Worm (Caenorhabditis elegans) whole organism, L3 larva: ENCODE data around the gene aco-2.

Source experiments
- aly-2 ChIP-seq: fragments of 150-350 bp; optimal IDR thresholded peaks from 2 replicates; lab custom pipeline; 2014; ENCODE audit warnings: missing biosample characterization, missing genetic modification characterization
- ama-1 ChIP-seq: fragments of 150-350 bp; optimal IDR thresholded peaks from 2 replicates; lab custom pipeline; 2018
- ceh-9 ChIP-seq: sonication (generic microtip); optimal IDR thresholded peaks from 2 replicates; lab custom pipeline; 2018; ENCODE audit warnings: missing biosample characterization, missing genetic modification characterization
- egl-27 ChIP-seq: sonication (generic microtip); optimal IDR thresholded peaks from 4 replicates; lab custom pipeline; 2017; ENCODE audit warnings: missing biosample characterization, missing genetic modification reagents, missing genetic modification characterization
- elt-2 ChIP-seq: sonication (generic microtip); optimal IDR thresholded peaks from 2 replicates; lab custom pipeline; 2016; ENCODE audit warnings: missing genetic modification reagents, mild to moderate bottlenecking, missing genetic modification characterization, missing compliant biosample characterization
- elt-3 ChIP-seq, 3 experiments: fragments of 150-350 bp in 1 of 3; sonication (generic microtip) in 2 of 3; optimal IDR thresholded peaks; 2 replicates in 2 of 3; 4 replicates in 1 of 3; lab custom pipeline; 2014 to 2017; ENCODE audit warnings: missing biosample characterization in 3 of 3, missing genetic modification characterization in 3 of 3
- fkh-10 ChIP-seq: sonication (generic microtip); optimal IDR thresholded peaks from 2 replicates; lab custom pipeline; 2017; ENCODE audit warnings: missing biosample characterization, missing genetic modification reagents, missing genetic modification characterization
- lin-39 ChIP-seq: fragments of 150-350 bp; optimal IDR thresholded peaks from 2 replicates; lab custom pipeline; 2018; ENCODE audit warnings: missing biosample characterization, missing genetic modification reagents, missing genetic modification characterization
- nhr-11 ChIP-seq: fragments of 150-350 bp; optimal IDR thresholded peaks from 2 replicates; lab custom pipeline; 2014; ENCODE audit warnings: missing biosample characterization, missing genetic modification characterization
- nhr-76 ChIP-seq: fragments of 150-350 bp; sonication (generic microtip); optimal IDR thresholded peaks from 5 replicates; lab custom pipeline; 2014; ENCODE audit warnings: missing biosample characterization, missing genetic modification characterization
- pha-4 ChIP-seq: fragments of 150-350 bp; optimal IDR thresholded peaks from 2 replicates; lab custom pipeline; 2014; ENCODE audit warnings: missing biosample characterization, missing genetic modification reagents, missing genetic modification characterization
- snpc-4 ChIP-seq: fragments of 150-350 bp; optimal IDR thresholded peaks from 2 replicates; lab custom pipeline; 2014; ENCODE audit warnings: missing biosample characterization, missing genetic modification characterization
- unc-39 ChIP-seq: sonication (generic microtip); optimal IDR thresholded peaks from 4 replicates; lab custom pipeline; 2017; ENCODE audit warnings: missing biosample characterization, missing genetic modification characterization
- unc-62 ChIP-seq: fragments of 150-350 bp; sonication (generic microtip); optimal IDR thresholded peaks from 4 replicates; lab custom pipeline; 2014; ENCODE audit warnings: missing biosample characterization, missing genetic modification reagents, missing genetic modification characterization

DNA sequence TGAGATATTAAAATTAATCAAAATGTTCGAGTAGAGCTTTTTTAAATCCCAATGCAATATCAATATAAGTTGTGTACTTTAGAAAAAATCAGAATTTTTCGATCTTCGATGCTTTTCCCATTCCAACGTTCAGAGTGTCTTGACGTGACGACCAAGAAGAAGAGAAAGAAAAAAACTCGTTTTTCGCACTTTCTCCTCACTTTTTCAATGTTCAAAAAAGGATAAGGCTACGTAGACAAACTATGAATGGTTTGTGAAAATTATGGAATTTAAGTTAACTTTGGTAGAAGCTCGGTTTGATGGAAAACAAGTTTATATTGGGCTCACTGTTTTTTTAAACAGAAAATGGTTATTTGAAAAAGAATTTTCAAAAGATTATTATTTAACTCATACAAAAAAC, 25.8 kb upstream of the aco-2 start:
- TF ChIP-seq snpc-4 (tag; lab: Kevin White, UChicago) (no peak), aly-2 (no peak), elt-3 (tag; optimal IDR thresholded peaks at IDR 0.05; lab: Kevin White, UChicago) (no peak), ama-1 (lab: Kevin White, UChicago) (no peak), fkh-10 (GFP tag; lab: Kevin White, UChicago) (no peak), unc-62 (GFP tag; lab: Kevin White, UChicago) (no peak), ceh-9 (tag; lab: Kevin White, UChicago) (no peak), egl-27 (tag; lab: Kevin White, UChicago) (no peak), elt-2 (tag; lab: Kevin White, UChicago) (no peak), lin-39 (tag; lab: Kevin White, UChicago) (no peak), nhr-11 (tag; lab: Kevin White, UChicago) (no peak), nhr-76 (tag; lab: Kevin White, UChicago) (no peak), pha-4 (no peak), unc-39 (tag; lab: Kevin White, UChicago) (no peak)
